Fruit fly (Drosophila melanogaster) whole organism: ENCODE results near the gene CG15772.

Source experiments
- CG8478 ChIP-seq: fragments of >200 bp; optimal IDR thresholded peaks from 2 replicates; lab custom pipeline; 2018; ENCODE audit warnings: inconsistent platforms
- EcR ChIP-seq, 2 experiments: fragments of >200 bp; optimal IDR thresholded peaks; 2 replicates each; lab custom pipeline; 2017; ENCODE audit warnings: missing biosample characterization in 2 of 2, missing genetic modification characterization in 2 of 2, missing genetic modification reagents in 2 of 2
- psq ChIP-seq: fragments of >200 bp; optimal IDR thresholded peaks from 2 replicates; lab custom pipeline; 2017
- usp ChIP-seq: fragments of >200 bp; optimal IDR thresholded peaks from 2 replicates; lab custom pipeline; 2017; ENCODE audit warnings: missing biosample characterization, missing genetic modification characterization, mixed read lengths

dm6 chrX:5744992-5745732, 6.9 kb upstream of the CG15772 start:
- TF ChIP-seq CG8478 (lab: Kevin White, UChicago) (no peak), EcR (GFP tag; optimal IDR thresholded peaks at IDR 0.05; lab: Kevin White, UChicago) (no peak), psq (lab: Kevin White, UChicago) (no peak), usp (GFP tag; lab: Kevin White, UChicago) (no peak)
